Fruit fly (Drosophila melanogaster): ENCODE measurements around the gene CG7907.

Gene CG7907

dm6 chr3R:21376331-21376761 is 27.2 kb upstream of the CG7907 start:
- TF ChIP-seq Crg-1 (GFP tag; optimal IDR thresholded peaks at IDR 0.05) (peak; percentile 22), CG5204 (GFP tag; optimal IDR thresholded peaks at IDR 0.05) (no peak), tj (GFP tag; optimal IDR thresholded peaks at IDR 0.05) (peak; percentile 29), CG12768 (GFP tag; optimal IDR thresholded peaks at IDR 0.05) (peak; percentile 62), CG7045 (GFP tag; optimal IDR thresholded peaks at IDR 0.05) (peak; percentile 16), pad (GFP tag; optimal IDR thresholded peaks at IDR 0.05) (peak; percentile 78), Clk (GFP tag; optimal IDR thresholded peaks at IDR 0.05) (peak; percentile 29), kay (GFP tag; ENCODE audit: borderline replicate concordance) (peak; percentile 48), CG14711 (tag; optimal IDR thresholded peaks at IDR 0.05) (no peak), CG7101 (tag; optimal IDR thresholded peaks at IDR 0.05) (peak; percentile 47), Hr96 (GFP tag; optimal IDR thresholded peaks at IDR 0.05) (no peak), cic (GFP tag; optimal IDR thresholded peaks at IDR 0.05) (peak; percentile 77), cnc (optimal IDR thresholded peaks at IDR 0.05) (no peak), bab1 (GFP tag; optimal IDR thresholded peaks at IDR 0.05) (peak; percentile 76), CG11617 (GFP tag; optimal IDR thresholded peaks at IDR 0.05) (no peak), CG1620 (GFP tag; optimal IDR thresholded peaks at IDR 0.05) (no peak), toe (GFP tag; optimal IDR thresholded peaks at IDR 0.05) (no peak), ovo (GFP tag; optimal IDR thresholded peaks at IDR 0.05) (no peak), CG33017 (tag; optimal IDR thresholded peaks at IDR 0.05) (peak; percentile 51), Mnt (GFP tag; optimal IDR thresholded peaks at IDR 0.05) (peak; percentile 89)

dm6 chr3R:21376859-21377607 is 26.5 kb upstream of the CG7907 start:
- TF ChIP-seq CG1620 (GFP tag; optimal IDR thresholded peaks at IDR 0.05) (peak; percentile 51), cic (GFP tag; optimal IDR thresholded peaks at IDR 0.05) (no peak), CG33017 (tag; optimal IDR thresholded peaks at IDR 0.05) (peak; percentile 38), bab1 (GFP tag; optimal IDR thresholded peaks at IDR 0.05) (peak; percentile 33), Mnt (GFP tag; optimal IDR thresholded peaks at IDR 0.05) (peak; percentile 51), CG5204 (GFP tag; optimal IDR thresholded peaks at IDR 0.05) (no peak), kay (GFP tag; ENCODE audit: borderline replicate concordance) (peak; percentile 72), Clk (GFP tag; optimal IDR thresholded peaks at IDR 0.05) (no peak), tj (GFP tag; optimal IDR thresholded peaks at IDR 0.05) (peak; percentile 48), CG7101 (tag; optimal IDR thresholded peaks at IDR 0.05) (peak; percentile 22)

- TF ChIP-seq bab1 (GFP tag; optimal IDR thresholded peaks at IDR 0.05) (peak; percentile 82), CG33017 (tag; optimal IDR thresholded peaks at IDR 0.05) (peak; percentile 74), Mnt (GFP tag; optimal IDR thresholded peaks at IDR 0.05) (peak; percentile 29), pad (GFP tag; optimal IDR thresholded peaks at IDR 0.05) (peak; percentile 73), CG7101 (tag; optimal IDR thresholded peaks at IDR 0.05) (peak; percentile 89), CG5204 (GFP tag; optimal IDR thresholded peaks at IDR 0.05) (no peak), Crg-1 (GFP tag; optimal IDR thresholded peaks at IDR 0.05) (peak; percentile 61), CG14711 (tag; optimal IDR thresholded peaks at IDR 0.05) (peak; percentile 79), cic (GFP tag; optimal IDR thresholded peaks at IDR 0.05) (peak; percentile 2), kay (GFP tag; ENCODE audit: borderline replicate concordance) (no peak), cnc (optimal IDR thresholded peaks at IDR 0.05) (no peak), CG7045 (GFP tag; optimal IDR thresholded peaks at IDR 0.05) (peak; percentile 72), Clk (GFP tag; optimal IDR thresholded peaks at IDR 0.05) (peak; percentile 36), tj (GFP tag; optimal IDR thresholded peaks at IDR 0.05) (peak; percentile 26), CG1620 (GFP tag; optimal IDR thresholded peaks at IDR 0.05) (peak; percentile 41), ovo (GFP tag; optimal IDR thresholded peaks at IDR 0.05) (no peak), Hr96 (GFP tag; optimal IDR thresholded peaks at IDR 0.05) (no peak), CG11617 (GFP tag; optimal IDR thresholded peaks at IDR 0.05) (peak; percentile 68), CG12768 (GFP tag; optimal IDR thresholded peaks at IDR 0.05) (peak; percentile 27), toe (GFP tag; optimal IDR thresholded peaks at IDR 0.05) (peak; percentile 13)
Observed at dm6 chr3R:21378595-21378994, 24.9 kb upstream of the CG7907 start, which contains the start of gene tin. tin (plus strand) TSS chr3R:21378977.

- no peak for TF ChIP-seq bab1 (GFP tag; optimal IDR thresholded peaks at IDR 0.05)
- TF ChIP-seq Crg-1 (GFP tag; optimal IDR thresholded peaks at IDR 0.05) = no peak
- TF ChIP-seq Mnt (GFP tag; optimal IDR thresholded peaks at IDR 0.05) = no peak
- no peak for TF ChIP-seq ovo (GFP tag; optimal IDR thresholded peaks at IDR 0.05)
- TF ChIP-seq CG1620 (GFP tag; optimal IDR thresholded peaks at IDR 0.05) = no peak
- no peak for TF ChIP-seq cic (GFP tag; optimal IDR thresholded peaks at IDR 0.05)
- no peak for TF ChIP-seq CG33017 (tag; optimal IDR thresholded peaks at IDR 0.05)
- TF ChIP-seq CG11617 (GFP tag; optimal IDR thresholded peaks at IDR 0.05) = no peak
- TF ChIP-seq CG12768 (GFP tag; optimal IDR thresholded peaks at IDR 0.05) = no peak
Observed at dm6 chr3R:21379927-21380326, 23.6 kb upstream of the CG7907 start.

- no peak for TF ChIP-seq pad (GFP tag; optimal IDR thresholded peaks at IDR 0.05)
- TF ChIP-seq kay (GFP tag; ENCODE audit: borderline replicate concordance) = no peak
- no peak for TF ChIP-seq toe (GFP tag; optimal IDR thresholded peaks at IDR 0.05)
- TF ChIP-seq CG7101 (tag; optimal IDR thresholded peaks at IDR 0.05) = no peak
- TF ChIP-seq CG11617 (GFP tag; optimal IDR thresholded peaks at IDR 0.05) = no peak
- no peak for TF ChIP-seq Crg-1 (GFP tag; optimal IDR thresholded peaks at IDR 0.05)
- TF ChIP-seq CG33017 (tag; optimal IDR thresholded peaks at IDR 0.05) = no peak
- TF ChIP-seq ovo (GFP tag; optimal IDR thresholded peaks at IDR 0.05) = no peak
- TF ChIP-seq Hr96 (GFP tag; optimal IDR thresholded peaks at IDR 0.05) = no peak
- TF ChIP-seq cic (GFP tag; optimal IDR thresholded peaks at IDR 0.05) = no peak
- no peak for TF ChIP-seq cnc (optimal IDR thresholded peaks at IDR 0.05)
- TF ChIP-seq CG7045 (GFP tag; optimal IDR thresholded peaks at IDR 0.05) = no peak
Observed at dm6 chr3R:21386132-21386531, 17.4 kb upstream of the CG7907 start.

Data from whole organism, adult.